Fruit fly (Drosophila melanogaster): ENCODE data around the gene CG9839.

DNA sequence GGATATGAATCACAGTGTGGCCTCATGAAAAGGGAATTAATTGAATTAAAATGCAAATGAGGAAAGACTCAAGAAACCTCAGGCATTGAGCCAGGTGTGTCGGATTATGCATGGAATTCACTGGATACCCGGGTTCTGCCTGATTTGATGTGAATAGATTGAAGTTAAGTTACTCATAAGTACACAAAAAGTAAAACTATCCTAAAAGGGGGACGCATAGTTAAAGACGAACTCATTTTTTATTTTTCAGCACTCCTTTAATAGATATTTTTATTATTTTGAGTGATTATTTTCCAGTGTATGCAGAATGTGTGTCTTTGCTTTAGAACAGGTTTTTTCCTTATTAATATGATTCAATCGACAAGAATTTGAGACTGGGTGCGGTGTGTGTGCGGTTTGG lies 47.6 kb upstream of the CG9839 start:
- TF ChIP-seq psq (optimal IDR thresholded peaks at IDR 0.05) (no peak), EcR (GFP tag; optimal IDR thresholded peaks at IDR 0.05) (no peak), CG8478 (optimal IDR thresholded peaks at IDR 0.05) (no peak)

Data from whole organism.